Fruit fly (Drosophila melanogaster) whole organism, pupa: ENCODE data around the gene Rh7.

Experiments used
- CG32121 ChIP-seq: fragments of 200-800 bp; sonication (Bioruptor generic); IDR thresholded peaks from 2 replicates; pipeline ENCODE4 v1.3.6; 2022; ENCODE audit warnings: missing biosample characterization, missing genetic modification characterization
- CG34367 ChIP-seq: fragments of 200-800 bp; sonication (Bioruptor generic); optimal IDR thresholded peaks from 2 replicates; lab custom pipeline; 2018; ENCODE audit warnings: missing biosample characterization, mild to moderate bottlenecking, missing genetic modification characterization
- CG4496 ChIP-seq: fragments of 200-800 bp; sonication (Bioruptor generic); IDR thresholded peaks from 3 replicates; pipeline ENCODE4 v1.3.6; 2022; ENCODE audit warnings: missing biosample characterization, missing genetic modification characterization
- CG8301 ChIP-seq: fragments of 200-800 bp; sonication (Bioruptor generic); optimal IDR thresholded peaks from 2 replicates; lab custom pipeline; 2018; ENCODE audit warnings: missing biosample characterization, mild to moderate bottlenecking, missing genetic modification characterization
- D1 ChIP-seq: fragments of 200-800 bp; sonication (Bioruptor generic); optimal IDR thresholded peaks from 2 replicates; lab custom pipeline; 2018; ENCODE audit warnings: missing biosample characterization, mild to moderate bottlenecking, missing genetic modification characterization, moderate library complexity
- Pif1A ChIP-seq: fragments of 200-800 bp; sonication (Bioruptor generic); optimal IDR thresholded peaks from 3 replicates; lab custom pipeline; 2016; ENCODE audit warnings: missing biosample characterization, missing genetic modification characterization
- Pif1B ChIP-seq: fragments of 200-800 bp; sonication (Bioruptor generic); optimal IDR thresholded peaks from 3 replicates; lab custom pipeline; 2016; ENCODE audit warnings: missing biosample characterization, missing genetic modification characterization
- gl ChIP-seq: fragments of 200-800 bp; sonication (Bioruptor generic); optimal IDR thresholded peaks from 2 replicates; lab custom pipeline; 2018; ENCODE audit warnings: missing biosample characterization, mild to moderate bottlenecking, missing genetic modification characterization

dm6 chr3L:12124138-12124583 lies 51.1 kb downstream of the Rh7 start:
- TF ChIP-seq CG32121 (peak; percentile 64), D1 (no peak), Pif1A (GFP tag; lab: Kevin White, UChicago) (no peak), CG8301 (tag; lab: Kevin White, UChicago) (no peak), Pif1B (GFP tag; lab: Kevin White, UChicago) (no peak), gl (tag; lab: Kevin White, UChicago) (peak; percentile 16), CG34367 (tag; lab: Kevin White, UChicago) (peak; percentile 4), CG4496 (GFP tag; lab: Robert Waterston, UW) (no peak)
